Fruit fly (Drosophila melanogaster): Measurements from ENCODE around the gene Cfp1.

Cfp1 gene

DNA sequence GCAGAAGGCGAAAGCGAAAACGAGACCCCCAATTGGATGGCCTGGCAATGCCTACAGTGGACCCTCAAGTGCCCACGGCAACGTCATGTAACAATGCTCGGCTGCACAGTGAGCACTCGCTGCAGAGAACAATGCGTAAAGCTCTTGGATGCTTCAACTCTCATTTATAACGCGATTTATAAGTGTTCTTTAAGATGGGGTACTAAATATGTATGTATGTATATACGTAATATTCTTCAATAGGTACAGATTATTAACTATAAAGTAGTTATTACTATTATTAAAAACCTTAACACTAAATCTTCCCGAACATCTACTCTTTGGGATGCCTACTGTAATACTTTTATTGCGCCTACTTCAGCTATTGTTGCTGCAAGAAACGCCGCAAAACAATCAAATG lies 6.7 kb downstream of the Cfp1 start:
- TF ChIP-seq noc (tag; optimal IDR thresholded peaks at IDR 0.05): no peak

- TF ChIP-seq noc (tag; optimal IDR thresholded peaks at IDR 0.05): no peak
These were observed 16.7 kb downstream of the Cfp1 start, which contains the start of gene ric8a for dm6 chrX:9255964-9256520. Gene ric8a (plus strand): TSS chrX:9256168.

- TF ChIP-seq noc (tag; optimal IDR thresholded peaks at IDR 0.05): no peak
These were observed 17.7 kb downstream of the Cfp1 start for dm6 chrX:9255021-9255420.

DNA sequence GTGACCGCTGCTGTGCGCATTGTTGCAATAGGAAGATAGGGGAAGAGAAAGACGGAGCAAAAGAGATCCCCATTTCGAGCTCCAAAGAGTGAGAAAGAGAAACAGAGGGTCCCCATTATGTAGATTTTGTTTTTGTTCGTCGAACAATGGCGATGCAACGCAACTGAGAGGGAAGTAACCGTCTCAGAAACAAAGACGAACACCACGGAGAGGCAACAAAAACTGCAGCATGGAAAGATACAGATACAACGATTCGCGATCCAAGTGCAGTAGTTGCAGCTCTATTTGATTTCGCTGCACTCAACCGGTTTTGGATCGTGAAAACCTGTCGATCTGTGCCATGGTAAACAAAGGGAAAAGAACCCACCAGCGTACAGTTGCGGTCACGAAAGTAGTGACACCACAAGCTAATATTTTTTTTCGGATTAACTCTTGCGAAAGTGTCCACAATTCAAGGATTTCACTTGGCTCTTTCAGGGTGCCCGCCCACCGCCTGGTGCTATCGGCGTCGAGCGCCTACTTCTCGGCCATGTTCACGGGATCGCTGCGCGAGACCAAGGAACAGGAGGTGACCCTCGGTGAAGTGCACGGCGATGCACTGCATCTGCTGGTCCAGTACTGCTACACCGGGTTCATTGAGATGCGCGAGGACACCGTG lies 20.6 kb downstream of the Cfp1 start:
- TF ChIP-seq noc (tag; optimal IDR thresholded peaks at IDR 0.05): no peak

- no peak for TF ChIP-seq noc (tag; optimal IDR thresholded peaks at IDR 0.05)
These were observed 21.4 kb downstream of the Cfp1 start for dm6 chrX:9251212-9251877.

- TF ChIP-seq noc (tag; optimal IDR thresholded peaks at IDR 0.05): no peak
These were observed 22.5 kb downstream of the Cfp1 start, which contains the start of gene CG17754 for dm6 chrX:9250161-9250831. Gene CG17754 (plus strand): TSS chrX:9250420.

DNA sequence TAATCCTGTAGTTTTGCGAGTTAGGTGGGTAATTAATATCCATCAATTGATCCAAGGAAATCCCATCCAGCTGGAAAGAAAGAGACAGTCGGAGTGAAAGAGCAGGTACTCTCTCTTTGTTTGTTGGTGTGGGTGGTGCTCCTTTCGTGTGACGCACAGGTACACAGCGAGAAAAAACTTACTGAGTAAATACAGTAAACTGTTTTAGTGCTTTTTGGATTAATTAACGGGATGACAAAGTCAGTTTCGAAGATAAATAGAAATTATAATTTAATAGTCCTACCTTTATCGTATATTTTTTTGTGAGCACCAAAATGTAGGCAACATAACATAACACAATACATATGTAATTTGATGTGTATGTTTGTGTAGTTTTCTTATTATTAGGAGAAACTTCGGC lies 24.7 kb downstream of the Cfp1 start:
- TF ChIP-seq noc (tag; optimal IDR thresholded peaks at IDR 0.05): no peak

DNA sequence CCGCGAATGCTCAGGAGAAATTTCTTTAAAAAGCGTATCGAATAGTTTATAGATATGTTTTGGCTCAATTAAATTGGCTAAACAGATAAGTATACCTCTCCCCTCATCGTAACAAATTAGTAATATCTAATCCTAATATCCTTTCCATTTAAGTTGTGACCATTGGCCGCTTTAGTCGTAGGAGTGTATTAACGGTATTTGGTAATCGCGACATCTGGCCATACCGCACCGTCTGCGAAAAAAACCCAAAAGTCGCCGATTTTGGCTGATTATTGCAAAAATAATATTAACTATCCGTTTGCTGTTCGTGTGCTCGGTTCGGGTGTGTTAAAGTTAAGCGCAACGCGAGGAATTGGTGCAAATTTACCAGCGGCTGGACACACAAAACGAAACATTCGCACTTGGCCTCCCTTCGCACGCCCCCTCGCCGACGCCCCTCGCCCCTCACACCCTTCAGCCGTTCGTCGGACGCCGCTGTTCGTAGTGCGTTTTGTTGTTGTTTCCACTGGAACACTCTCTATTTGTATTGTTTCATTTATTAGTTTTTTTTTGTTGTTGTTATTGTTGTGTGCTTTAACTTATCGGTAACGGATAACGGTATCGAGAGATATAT lies 25.5 kb downstream of the Cfp1 start, which contains the start of the genes amx and Dsor1:
amx (minus strand) TSS at position 166 of the 613 bp plus-strand sequence.
Dsor1 (plus strand) TSS at position 172 of the 613 bp plus-strand sequence.
- TF ChIP-seq noc (tag; optimal IDR thresholded peaks at IDR 0.05): no peak

DNA sequence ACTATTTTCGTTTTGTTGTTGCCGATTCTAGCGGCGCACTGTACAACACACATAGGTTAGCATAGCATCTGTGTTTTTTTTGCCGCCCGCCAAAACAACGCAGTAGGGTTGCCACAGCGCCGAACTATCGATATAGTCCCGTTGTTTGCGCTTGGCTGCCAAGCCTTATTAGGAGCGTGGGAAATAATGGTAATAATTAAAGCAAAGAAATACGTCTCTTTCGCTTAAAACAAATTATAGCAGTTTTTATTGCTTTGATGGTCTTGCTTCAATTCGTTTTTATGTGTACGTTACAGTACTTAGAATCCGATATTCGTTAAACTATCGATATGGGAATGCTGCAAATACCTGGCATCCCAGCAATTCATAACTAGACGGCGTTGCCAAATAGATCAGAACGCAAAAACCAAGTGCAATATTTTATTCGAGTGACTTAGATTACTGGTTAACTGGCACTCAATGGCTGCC lies 29.3 kb downstream of the Cfp1 start, which contains the start of the genes mxc and Larp7:
mxc (minus strand) TSS at position 51 of the 468 bp plus-strand sequence.
Larp7 (plus strand) TSS at position 401 of the 468 bp plus-strand sequence.
- TF ChIP-seq noc (tag; optimal IDR thresholded peaks at IDR 0.05): no peak

DNA sequence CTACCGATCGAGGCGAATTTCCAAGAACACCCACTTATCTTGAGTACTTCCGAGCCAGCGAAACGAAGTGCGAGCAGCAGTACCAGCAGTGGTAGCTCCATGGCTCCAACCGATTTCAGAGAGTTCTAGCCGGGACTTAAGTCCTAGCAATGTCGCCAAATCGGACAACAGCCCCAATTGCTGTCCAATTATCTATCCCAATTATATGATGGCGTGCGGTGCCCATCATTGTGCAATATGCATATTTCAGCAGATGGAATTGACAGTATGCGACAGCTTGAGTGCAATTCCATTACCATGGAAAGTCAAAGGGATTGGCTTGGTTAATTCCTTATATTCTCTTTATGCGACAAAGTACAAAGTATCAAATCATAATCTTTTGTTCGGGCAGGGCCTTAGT lies 36.3 kb downstream of the Cfp1 start, which contains the start of gene Ir8a:
Ir8a (minus strand) TSS at position 101 of the 400 bp plus-strand sequence.
- TF ChIP-seq noc (tag; optimal IDR thresholded peaks at IDR 0.05): no peak

dm6 chrX:9232199-9232598 lies 40.6 kb downstream of the Cfp1 start, which contains the start of gene CG12121:
Gene CG12121 (minus strand): TSS chrX:9232378.
- TF ChIP-seq noc (tag; optimal IDR thresholded peaks at IDR 0.05): no peak

DNA sequence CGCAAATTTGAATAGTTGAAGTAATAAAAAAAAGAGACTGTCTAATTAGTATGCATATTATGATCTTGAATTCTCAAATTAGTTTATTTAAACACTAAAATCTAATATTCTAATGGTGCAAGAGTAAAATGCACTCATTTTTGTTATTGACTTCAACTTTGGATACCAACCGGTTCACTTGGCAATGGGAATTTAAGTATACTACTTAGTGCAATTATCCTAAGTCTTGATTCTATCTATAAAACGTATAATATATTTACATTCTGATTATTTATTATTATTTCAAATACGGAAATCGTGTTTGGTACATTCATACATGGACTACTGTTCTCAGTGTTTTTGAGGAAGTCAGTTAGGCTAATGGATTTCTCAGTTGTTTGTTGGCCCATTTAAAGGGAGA lies 45.9 kb downstream of the Cfp1 start, which contains the start of gene Gr8a:
Gr8a (plus strand) TSS at position 301 of the 400 bp plus-strand sequence.
- TF ChIP-seq noc (tag; optimal IDR thresholded peaks at IDR 0.05): no peak

DNA sequence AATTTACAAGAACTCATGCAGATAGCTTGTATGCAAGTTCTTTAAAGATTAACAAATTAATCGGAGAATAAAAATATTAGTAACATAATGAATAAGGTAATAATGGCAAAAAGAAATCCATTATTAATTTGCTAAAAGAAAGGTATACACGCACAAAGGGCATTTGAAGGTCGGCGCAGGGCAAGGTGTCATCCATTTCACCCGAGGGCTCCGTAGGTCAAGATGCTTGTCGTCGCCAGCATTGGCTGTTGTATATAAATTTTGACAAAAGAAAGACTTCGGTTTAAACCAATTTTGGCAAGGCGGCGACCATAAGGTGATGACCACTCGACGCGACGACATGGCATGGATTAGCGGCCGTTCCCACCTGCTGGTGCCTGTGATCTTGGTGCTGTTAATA lies 47.6 kb downstream of the Cfp1 start, which contains the start of gene CG15370:
CG15370 (plus strand) TSS at position 301 of the 400 bp plus-strand sequence.
- no peak for TF ChIP-seq noc (tag; optimal IDR thresholded peaks at IDR 0.05)

- TF ChIP-seq noc (tag; optimal IDR thresholded peaks at IDR 0.05): no peak
These were observed 48.3 kb downstream of the Cfp1 start for dm6 chrX:9224423-9224822.

dm6 chrX:9223182-9223581 lies 49.6 kb downstream of the Cfp1 start, which contains the start of gene t:
Gene t (minus strand): TSS chrX:9223257.
- peak; percentile 15 for TF ChIP-seq noc (tag; optimal IDR thresholded peaks at IDR 0.05)
